Fruit fly (Drosophila melanogaster) whole organism, embryonic: Measurements from ENCODE around the gene CG40160.
"Not testable (repeated sequence)": the region's sequence is repeated elsewhere in the genome, so short reads cannot be mapped to it uniquely, and the experiment has no call there.

Experiments
- CG18764 ChIP-seq: fragments of 200-800 bp; sonication (Bioruptor generic); optimal IDR thresholded peaks from 3 replicates; lab custom pipeline; 2016; ENCODE audit warnings: missing biosample characterization, missing genetic modification characterization
- toy ChIP-seq: fragments of 200-800 bp; sonication (Bioruptor generic); IDR thresholded peaks from 2 replicates; pipeline ENCODE4 v1.3.6; 2022; ENCODE audit warnings: missing biosample characterization, missing genetic modification characterization

DNA sequence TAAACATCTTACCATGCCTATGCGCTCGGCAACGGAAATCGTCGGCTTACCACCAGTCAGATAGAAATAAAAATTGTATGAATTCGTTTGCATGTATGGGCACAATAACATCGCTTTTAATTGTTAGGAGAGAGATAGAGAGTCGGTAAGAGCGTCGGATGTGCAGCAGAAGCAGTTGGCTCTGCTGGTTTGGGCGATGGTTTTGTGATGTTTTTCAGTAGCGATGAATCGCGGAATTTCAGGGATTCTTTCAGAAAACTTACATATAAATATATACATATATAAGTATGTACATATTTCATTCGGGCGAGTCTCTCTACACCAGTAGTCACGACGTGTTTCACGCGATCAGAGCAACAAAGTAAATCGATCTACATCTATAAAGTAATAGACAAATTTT lies at the start of gene CG40160:
- TF ChIP-seq CG18764 (GFP tag; lab: Kevin White, UChicago); toy: not testable (repeated sequence)
